Worm (Caenorhabditis elegans) whole organism, late embryonic: ENCODE data around the gene F20H11.1.
A peak's percentile ranks its signal among the peaks of the same experiment; 100 is the strongest.

Experiments used
- K02D7.2 ChIP-seq: sonication (generic microtip); optimal IDR thresholded peaks from 2 replicates; lab custom pipeline; 2017; ENCODE audit warnings: mild to moderate bottlenecking, missing genetic modification characterization, missing compliant biosample characterization
- K09A11.1 ChIP-seq: sonication (generic microtip); optimal IDR thresholded peaks from 2 replicates; lab custom pipeline; 2017; ENCODE audit warnings: antibody characterized with exemption, mild to moderate bottlenecking, missing genetic modification characterization, missing compliant biosample characterization; ENCODE audit not compliant: insufficient read depth
- Y22D7AL.16 ChIP-seq: sonication (generic microtip); optimal IDR thresholded peaks from 2 replicates; lab custom pipeline; 2016; ENCODE audit warnings: missing genetic modification characterization, missing compliant biosample characterization
- ceh-18 ChIP-seq: sonication (generic microtip); optimal IDR thresholded peaks from 2 replicates; lab custom pipeline; 2016; ENCODE audit warnings: missing genetic modification characterization, missing compliant biosample characterization
- ceh-24 ChIP-seq: sonication (generic microtip); optimal IDR thresholded peaks from 2 replicates; lab custom pipeline; 2016; ENCODE audit warnings: mild to moderate bottlenecking, missing genetic modification characterization, missing compliant biosample characterization
- ceh-31 ChIP-seq: sonication (generic microtip); optimal IDR thresholded peaks from 2 replicates; lab custom pipeline; 2016; ENCODE audit warnings: missing genetic modification characterization, missing compliant biosample characterization
- ceh-34 ChIP-seq: sonication (generic microtip); optimal IDR thresholded peaks from 2 replicates; lab custom pipeline; 2016; ENCODE audit warnings: mild to moderate bottlenecking, missing genetic modification characterization, missing compliant biosample characterization
- ceh-48 ChIP-seq: sonication (generic microtip); optimal IDR thresholded peaks from 2 replicates; lab custom pipeline; 2016; ENCODE audit warnings: missing genetic modification characterization, inconsistent platforms, missing compliant biosample characterization
- ceh-6 ChIP-seq: fragments of 200-800 bp; sonication (Bioruptor generic); optimal IDR thresholded peaks from 2 replicates; lab custom pipeline; 2018; ENCODE audit warnings: mild to moderate bottlenecking, missing genetic modification characterization, missing compliant biosample characterization
- ceh-9 ChIP-seq: sonication (generic microtip); optimal IDR thresholded peaks from 2 replicates; lab custom pipeline; 2016; ENCODE audit warnings: mild to moderate bottlenecking, missing genetic modification characterization, inconsistent platforms, missing compliant biosample characterization
- che-1 ChIP-seq: sonication (generic microtip); optimal IDR thresholded peaks from 2 replicates; lab custom pipeline; 2016; ENCODE audit warnings: mild to moderate bottlenecking, missing genetic modification characterization, missing compliant biosample characterization
- dmd-4 ChIP-seq: sonication (generic microtip); optimal IDR thresholded peaks from 2 replicates; lab custom pipeline; 2016; ENCODE audit warnings: borderline replicate concordance, missing genetic modification characterization, missing compliant biosample characterization
- dve-1 ChIP-seq: sonication (generic microtip); optimal IDR thresholded peaks from 2 replicates; lab custom pipeline; 2017; ENCODE audit warnings: antibody characterized with exemption, mild to moderate bottlenecking, missing genetic modification characterization, missing compliant biosample characterization
- elt-4 ChIP-seq: sonication (generic microtip); optimal IDR thresholded peaks from 2 replicates; lab custom pipeline; 2016; ENCODE audit warnings: missing genetic modification characterization, missing compliant biosample characterization
- fkh-6 ChIP-seq: sonication (generic microtip); optimal IDR thresholded peaks from 2 replicates; lab custom pipeline; 2016; ENCODE audit warnings: missing genetic modification characterization, missing compliant biosample characterization
- hlh-15 ChIP-seq: sonication (generic microtip); optimal IDR thresholded peaks from 2 replicates; lab custom pipeline; 2016; ENCODE audit warnings: missing genetic modification characterization, missing compliant biosample characterization
- hlh-30 ChIP-seq: sonication (generic microtip); optimal IDR thresholded peaks from 2 replicates; lab custom pipeline; 2017; ENCODE audit warnings: antibody characterized with exemption, missing genetic modification characterization, missing compliant biosample characterization; ENCODE audit not compliant: insufficient read depth
- hlh-8 ChIP-seq: sonication (generic microtip); optimal IDR thresholded peaks from 2 replicates; lab custom pipeline; 2016; ENCODE audit warnings: missing genotype, missing genetic modification characterization, missing compliant biosample characterization
- lim-6 ChIP-seq: sonication (generic microtip); optimal IDR thresholded peaks from 2 replicates; lab custom pipeline; 2016; ENCODE audit warnings: missing genetic modification characterization, missing compliant biosample characterization
- lin-11 ChIP-seq: fragments of 200-800 bp; sonication (Bioruptor generic); optimal IDR thresholded peaks from 2 replicates; lab custom pipeline; 2018; ENCODE audit warnings: mild to moderate bottlenecking, missing genetic modification characterization, missing compliant biosample characterization
- mec-3 ChIP-seq: sonication (generic microtip); optimal IDR thresholded peaks from 2 replicates; lab custom pipeline; 2016; ENCODE audit warnings: borderline replicate concordance, missing genetic modification characterization, missing compliant biosample characterization
- nfya-1 ChIP-seq: sonication (generic microtip); optimal IDR thresholded peaks from 2 replicates; lab custom pipeline; 2017; ENCODE audit warnings: missing genetic modification characterization, mild to moderate bottlenecking, missing compliant biosample characterization, antibody characterized with exemption, moderate library complexity
- nhr-232 ChIP-seq: sonication (generic microtip); optimal IDR thresholded peaks from 2 replicates; lab custom pipeline; 2016; ENCODE audit warnings: missing genetic modification characterization, missing compliant biosample characterization
- npax-4 ChIP-seq: sonication (generic microtip); optimal IDR thresholded peaks from 2 replicates; lab custom pipeline; 2016; ENCODE audit warnings: missing genetic modification characterization, missing compliant biosample characterization
- odd-2 ChIP-seq: sonication (generic microtip); optimal IDR thresholded peaks from 2 replicates; lab custom pipeline; 2017; ENCODE audit warnings: antibody characterized with exemption, mild to moderate bottlenecking, missing genetic modification characterization, missing compliant biosample characterization
- pat-9 ChIP-seq: fragments of 200-800 bp; sonication (Bioruptor generic); optimal IDR thresholded peaks from 2 replicates; lab custom pipeline; 2018; ENCODE audit warnings: mild to moderate bottlenecking, missing genetic modification characterization, moderate library complexity, missing compliant biosample characterization
- pha-2 ChIP-seq: sonication (generic microtip); optimal IDR thresholded peaks from 2 replicates; lab custom pipeline; 2017; ENCODE audit warnings: mild to moderate bottlenecking, missing genetic modification characterization, missing compliant biosample characterization
- pha-4 ChIP-seq: fragments of 150-350 bp; optimal IDR thresholded peaks from 2 replicates; lab custom pipeline; 2018; ENCODE audit warnings: missing biosample characterization, missing genetic modification reagents, missing genetic modification characterization
- pros-1 ChIP-seq: fragments of 150-350 bp; optimal IDR thresholded peaks from 2 replicates; lab custom pipeline; 2014; ENCODE audit warnings: missing biosample characterization, missing genetic modification reagents, missing genetic modification characterization
- ref-2 ChIP-seq: sonication (generic microtip); optimal IDR thresholded peaks from 2 replicates; lab custom pipeline; 2016; ENCODE audit warnings: missing genetic modification characterization, missing compliant biosample characterization
- sdc-2 ChIP-seq: sonication (generic microtip); optimal IDR thresholded peaks from 2 replicates; lab custom pipeline; 2016; ENCODE audit warnings: missing genotype, missing genetic modification characterization, missing compliant biosample characterization
- sox-4 ChIP-seq: sonication (generic microtip); optimal IDR thresholded peaks from 2 replicates; lab custom pipeline; 2017; ENCODE audit warnings: mild to moderate bottlenecking, missing genetic modification characterization, inconsistent platforms, missing compliant biosample characterization
- tbx-2 ChIP-seq: sonication (generic microtip); optimal IDR thresholded peaks from 2 replicates; lab custom pipeline; 2016; ENCODE audit warnings: missing genetic modification characterization, missing compliant biosample characterization
- unc-42 ChIP-seq: sonication (generic microtip); optimal IDR thresholded peaks from 2 replicates; lab custom pipeline; 2016; ENCODE audit warnings: missing genotype, missing genetic modification characterization, missing compliant biosample characterization
- unc-55 ChIP-seq: sonication (generic microtip); optimal IDR thresholded peaks from 2 replicates; lab custom pipeline; 2017; ENCODE audit warnings: missing biosample characterization, missing genetic modification reagents, missing genetic modification characterization
- unc-86 ChIP-seq: sonication (generic microtip); optimal IDR thresholded peaks from 2 replicates; lab custom pipeline; 2016; ENCODE audit warnings: missing genetic modification characterization, missing compliant biosample characterization
- zip-5 ChIP-seq: sonication (generic microtip); optimal IDR thresholded peaks from 2 replicates; lab custom pipeline; 2016; ENCODE audit warnings: missing genetic modification characterization, missing compliant biosample characterization
- ztf-16 ChIP-seq: sonication (generic microtip); optimal IDR thresholded peaks from 2 replicates; lab custom pipeline; 2017; ENCODE audit warnings: missing genetic modification characterization, missing compliant biosample characterization

Gene F20H11.1

ce11 chrIII:6612282-6612681, 20.3 kb upstream of the F20H11.1 start, which contains the start of gene ctsa-4.2:
TSS of gene ctsa-4.2 (plus strand) at chrIII:6612528.
- TF ChIP-seq lin-11 (tag; lab: Kevin White, UChicago) = no peak
- TF ChIP-seq sox-4 (tag; lab: Kevin White, UChicago) = no peak
- no peak for TF ChIP-seq ceh-34 (tag; lab: Kevin White, UChicago)
- TF ChIP-seq dmd-4 (tag; lab: Kevin White, UChicago) = no peak
- TF ChIP-seq ceh-31 (tag; lab: Kevin White, UChicago) = no peak
- TF ChIP-seq ceh-6 (GFP tag; lab: Kevin White, UChicago) = no peak
- no peak for TF ChIP-seq zip-5
- no peak for TF ChIP-seq K02D7.2
- TF ChIP-seq hlh-15 (tag; lab: Kevin White, UChicago) = no peak
- TF ChIP-seq Y22D7AL.16 = no peak
- TF ChIP-seq, all 69 proteins: peak for 0

DNA sequence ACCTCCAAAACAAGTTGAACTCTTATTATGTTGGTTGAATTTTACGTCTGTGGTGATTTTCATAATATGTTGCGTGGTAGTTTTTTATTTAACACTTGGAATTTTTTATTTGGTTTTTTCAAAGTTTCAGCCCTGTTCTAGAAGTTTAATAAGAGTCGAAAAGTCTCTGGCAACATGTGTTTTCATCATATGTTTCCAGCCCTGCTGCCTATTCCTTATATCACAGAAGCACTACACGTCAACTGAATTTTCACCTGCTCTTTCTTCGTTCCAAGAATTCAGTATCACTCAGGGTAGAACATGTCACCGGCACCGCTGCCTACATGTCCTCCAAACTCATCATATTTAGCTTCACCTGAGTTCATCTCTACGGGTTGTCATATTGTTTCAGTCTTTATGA, 18.5 kb upstream of the F20H11.1 start, which contains the start of gene srh-40:
TSS of gene srh-40 (plus strand) at position 301 of the 400 bp plus-strand sequence.
- TF ChIP-seq zip-5 (no peak), mec-3 (tag; lab: Kevin White, UChicago) (no peak), lim-6 (tag; lab: Kevin White, UChicago) (no peak), pha-2 (tag; lab: Kevin White, UChicago) (no peak), unc-55 (GFP tag; lab: Kevin White, UChicago) (no peak)

DNA sequence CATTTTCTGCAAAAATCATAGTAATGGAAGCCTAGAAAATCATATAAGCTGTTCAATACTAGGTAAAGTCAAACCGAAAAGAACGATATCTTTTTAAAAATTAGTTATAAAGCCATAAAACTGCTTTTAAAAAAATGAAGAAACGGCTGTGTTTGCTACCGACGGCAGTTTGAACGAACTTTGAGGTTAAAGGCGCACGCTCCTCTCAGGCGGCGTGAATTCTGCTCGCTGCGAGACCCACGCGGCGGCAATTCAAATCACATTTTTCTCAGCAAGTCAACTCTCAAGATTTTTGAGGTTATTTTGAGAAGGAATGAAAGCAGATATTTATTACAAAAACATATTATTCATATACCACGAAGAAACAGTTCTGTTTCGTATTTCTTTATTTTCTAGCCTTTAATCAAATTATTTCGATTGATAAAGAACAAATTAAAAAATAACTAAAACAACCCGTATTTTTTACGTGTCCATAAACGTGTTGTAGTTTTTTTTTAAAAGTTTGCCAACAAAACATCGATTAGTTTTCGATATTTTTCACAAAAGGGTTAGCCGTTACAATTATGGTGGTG, 16.2 kb upstream of the F20H11.1 start, which contains the start of the genes mdh-2 and F20H11.4:
TSS of gene mdh-2 (minus strand) at position 6 of the 572 bp plus-strand sequence.
TSS of gene F20H11.4 (plus strand) at position 522 of the 572 bp plus-strand sequence.
- TF ChIP-seq tbx-2 (tag; lab: Kevin White, UChicago) (peak; percentile 33), nfya-1 (tag; lab: Kevin White, UChicago) (peak; percentile 56), unc-42 (peak; percentile 13), ref-2 (tag; lab: Kevin White, UChicago) (no peak), ceh-18 (tag; lab: Kevin White, UChicago) (peak; percentile 2), ztf-16 (tag; lab: Kevin White, UChicago) (no peak), pat-9 (tag; lab: Kevin White, UChicago) (no peak), unc-55 (GFP tag; lab: Kevin White, UChicago) (peak; percentile 2), dve-1 (peak; percentile 50)

ce11 chrIII:6607646-6608045, 15.7 kb upstream of the F20H11.1 start:
- TF ChIP-seq hlh-30 (tag; lab: Kevin White, UChicago) (no peak), K09A11.1 (tag; lab: Kevin White, UChicago) (no peak), odd-2 (tag; lab: Kevin White, UChicago) (no peak), fkh-6 (no peak), pha-4 (no peak), K02D7.2 (no peak), nhr-232 (no peak), ceh-9 (tag; lab: Kevin White, UChicago) (no peak), sdc-2 (tag; lab: Kevin White, UChicago) (no peak), unc-86 (tag; lab: Kevin White, UChicago) (no peak), pha-2 (tag; lab: Kevin White, UChicago) (no peak), dve-1 (no peak), hlh-8 (tag; lab: Kevin White, UChicago) (no peak), zip-5 (no peak)

DNA sequence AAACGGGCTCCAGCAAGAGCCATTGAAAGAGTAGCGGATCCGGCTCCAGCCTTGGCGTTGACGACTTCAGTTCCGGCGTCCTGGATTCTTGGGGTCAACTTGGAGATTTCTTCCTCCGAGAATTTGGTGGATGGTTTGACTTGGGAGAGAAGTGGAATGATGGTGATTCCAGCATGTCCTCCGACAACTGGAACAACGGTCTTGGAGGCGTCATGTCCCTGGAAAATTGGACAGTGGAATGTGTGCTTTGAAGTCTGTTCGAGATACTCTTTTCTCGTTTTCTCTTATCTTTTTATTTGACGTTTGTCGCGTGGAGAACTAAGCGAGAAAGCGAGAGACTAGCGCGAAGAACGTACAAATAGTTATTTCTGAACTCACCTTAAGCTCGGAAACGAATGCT, 15.1 kb upstream of the F20H11.1 start:
- TF ChIP-seq che-1 (tag; lab: Kevin White, UChicago) (no peak), ceh-31 (tag; lab: Kevin White, UChicago) (no peak), ceh-24 (tag; lab: Kevin White, UChicago) (no peak), hlh-15 (tag; lab: Kevin White, UChicago) (no peak), elt-4 (tag; lab: Kevin White, UChicago) (no peak), ceh-48 (tag; lab: Kevin White, UChicago) (no peak), pros-1 (tag; lab: Kevin White, UChicago) (no peak), pha-4 (no peak), npax-4 (no peak), odd-2 (tag; lab: Kevin White, UChicago) (no peak)
